Worm (Caenorhabditis elegans) whole organism, early embryonic: Measurements from ENCODE around the gene Y102E9.5.

Experiments used
- B0310.2 ChIP-seq: sonication (generic microtip); optimal IDR thresholded peaks from 2 replicates; lab custom pipeline; 2016; ENCODE audit warnings: mild to moderate bottlenecking, missing genetic modification characterization, missing compliant biosample characterization
- F13C5.2 ChIP-seq: sonication (generic microtip); optimal IDR thresholded peaks from 2 replicates; lab custom pipeline; 2017; ENCODE audit warnings: mild to moderate bottlenecking, missing genetic modification characterization, inconsistent platforms, missing compliant biosample characterization
- aly-1 ChIP-seq: sonication (generic microtip); optimal IDR thresholded peaks from 2 replicates; lab custom pipeline; 2016; ENCODE audit warnings: missing genetic modification characterization, missing compliant biosample characterization
- ama-1 ChIP-seq: fragments of 150-350 bp; optimal IDR thresholded peaks from 2 replicates; lab custom pipeline; 2014
- ceh-13 ChIP-seq: fragments of 200-800 bp; sonication (Bioruptor generic); optimal IDR thresholded peaks from 2 replicates; lab custom pipeline; 2018; ENCODE audit warnings: mild to moderate bottlenecking, missing genetic modification characterization, missing compliant biosample characterization
- ceh-36 ChIP-seq: sonication (generic microtip); optimal IDR thresholded peaks from 2 replicates; lab custom pipeline; 2016; ENCODE audit warnings: missing genetic modification characterization, inconsistent platforms, missing compliant biosample characterization
- ets-7 ChIP-seq: sonication (generic microtip); optimal IDR thresholded peaks from 2 replicates; lab custom pipeline; 2016; ENCODE audit warnings: missing genotype, missing genetic modification characterization, missing compliant biosample characterization
- flt-1 ChIP-seq: fragments of 200-800 bp; sonication (Bioruptor generic); IDR thresholded peaks from 2 replicates; pipeline ENCODE4 v1.3.6; 2022; ENCODE audit warnings: missing genetic modification characterization, missing compliant biosample characterization
- hmbx-1 ChIP-seq: sonication (generic microtip); optimal IDR thresholded peaks from 2 replicates; lab custom pipeline; 2016; ENCODE audit warnings: mild to moderate bottlenecking, missing genetic modification characterization, missing compliant biosample characterization
- hmg-4 ChIP-seq: fragments of 200-800 bp; sonication (Bioruptor generic); optimal IDR thresholded peaks from 2 replicates; lab custom pipeline; 2018; ENCODE audit warnings: mild to moderate bottlenecking, missing genetic modification characterization, missing compliant biosample characterization
- hnd-1 ChIP-seq: sonication (generic microtip); optimal IDR thresholded peaks from 2 replicates; lab custom pipeline; 2016; ENCODE audit warnings: missing genetic modification characterization, missing compliant biosample characterization
- pes-1 ChIP-seq: fragments of 200-800 bp; sonication (Bioruptor generic); IDR thresholded peaks from 2 replicates; pipeline ENCODE4 v1.3.6; 2022; ENCODE audit warnings: missing genetic modification reagents, missing genetic modification characterization, missing compliant biosample characterization
- scrt-1 ChIP-seq: fragments of 200-800 bp; sonication (Bioruptor generic); IDR thresholded peaks from 2 replicates; pipeline ENCODE4 v1.3.6; 2022; ENCODE audit warnings: missing genetic modification characterization, missing compliant biosample characterization
- sea-1 ChIP-seq: fragments of 200-800 bp; sonication (Bioruptor generic); conservative IDR thresholded peaks from 2 replicates; pipeline ENCODE4 v1.3.6; 2022; ENCODE audit warnings: missing genetic modification characterization, missing compliant biosample characterization
- tbx-11 ChIP-seq: fragments of 200-800 bp; sonication (Bioruptor generic); IDR thresholded peaks from 2 replicates; pipeline ENCODE4 v1.3.6; 2022; ENCODE audit warnings: missing genetic modification characterization, missing compliant biosample characterization
- tbx-37 ChIP-seq: fragments of 200-800 bp; sonication (Bioruptor generic); conservative IDR thresholded peaks from 2 replicates; pipeline ENCODE4 v1.3.6; 2022; ENCODE audit warnings: missing genetic modification reagents, missing genetic modification characterization, missing compliant biosample characterization
- tra-4 ChIP-seq: sonication (generic microtip); optimal IDR thresholded peaks from 2 replicates; lab custom pipeline; 2017; ENCODE audit warnings: missing genetic modification characterization, missing compliant biosample characterization

The Y102E9.5 gene

ce11 chrIII:6718270-6718669, 11.8 kb downstream of the Y102E9.5 start, which contains the start of gene F37A4.3:
Gene F37A4.3 (plus strand): TSS chrIII:6718570.
- TF ChIP-seq sea-1 (GFP tag; lab: Robert Waterston, UW) = no peak
- no peak for TF ChIP-seq ceh-36
- TF ChIP-seq aly-1 (tag; lab: Kevin White, UChicago) = no peak
- no peak for TF ChIP-seq ets-7 (tag; lab: Kevin White, UChicago)
- no peak for TF ChIP-seq B0310.2 (tag; lab: Kevin White, UChicago)
- no peak for TF ChIP-seq F13C5.2 (tag; lab: Kevin White, UChicago)
- no peak for TF ChIP-seq hnd-1 (tag; lab: Kevin White, UChicago)
- no peak for TF ChIP-seq flt-1 (GFP tag; lab: Robert Waterston, UW)
- TF ChIP-seq pes-1 (GFP tag; lab: Robert Waterston, UW) = no peak
- no peak for TF ChIP-seq tbx-11 (GFP tag; lab: Robert Waterston, UW)
- TF ChIP-seq tbx-37 (GFP tag; lab: Robert Waterston, UW) = no peak
- TF ChIP-seq tra-4 (tag; lab: Kevin White, UChicago) = no peak
- TF ChIP-seq hmg-4 (GFP tag; lab: Kevin White, UChicago) = no peak
- TF ChIP-seq ceh-13 = no peak

ce11 chrIII:6713266-6713665, 16.8 kb downstream of the Y102E9.5 start, which contains the start of gene F37A4.4:
Gene F37A4.4 (plus strand): TSS chrIII:6713566.
- TF ChIP-seq hmbx-1 (tag; lab: Kevin White, UChicago) (no peak), F13C5.2 (tag; lab: Kevin White, UChicago) (no peak), tbx-37 (GFP tag; lab: Robert Waterston, UW) (no peak), tra-4 (tag; lab: Kevin White, UChicago) (no peak), aly-1 (tag; lab: Kevin White, UChicago) (no peak), scrt-1 (GFP tag; lab: Robert Waterston, UW) (no peak), ceh-13 (no peak), sea-1 (GFP tag; lab: Robert Waterston, UW) (no peak), flt-1 (GFP tag; lab: Robert Waterston, UW) (no peak), hnd-1 (tag; lab: Kevin White, UChicago) (no peak), hmg-4 (GFP tag; lab: Kevin White, UChicago) (no peak), ceh-36 (no peak), tbx-11 (GFP tag; lab: Robert Waterston, UW) (no peak)

DNA sequence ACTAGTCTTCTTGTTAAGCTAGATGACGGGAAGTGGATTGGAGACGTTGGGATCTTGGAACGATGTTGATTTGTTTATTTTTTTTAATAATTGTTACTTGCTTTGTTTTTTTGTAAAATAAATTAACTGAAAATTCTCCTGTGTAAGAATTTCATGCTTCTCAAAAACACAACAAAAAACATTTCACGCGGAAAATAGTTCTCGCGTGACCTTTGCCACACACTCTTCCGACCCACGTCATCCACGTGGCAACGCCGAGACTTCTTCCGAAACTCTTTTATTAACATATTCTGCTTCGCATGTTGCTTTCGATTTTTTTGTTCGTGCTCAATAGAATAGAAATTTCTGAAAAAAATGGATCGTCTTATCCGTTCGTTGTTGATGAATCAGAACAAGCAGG, 18.5 kb downstream of the Y102E9.5 start, which contains the start of gene F37A4.5:
Gene F37A4.5, plus strand, starts transcription at position 301 of the 400 bp plus-strand sequence.
- no peak for TF ChIP-seq hmg-4 (GFP tag; lab: Kevin White, UChicago)
- TF ChIP-seq aly-1 (tag; lab: Kevin White, UChicago) = no peak
- no peak for TF ChIP-seq ceh-13

DNA sequence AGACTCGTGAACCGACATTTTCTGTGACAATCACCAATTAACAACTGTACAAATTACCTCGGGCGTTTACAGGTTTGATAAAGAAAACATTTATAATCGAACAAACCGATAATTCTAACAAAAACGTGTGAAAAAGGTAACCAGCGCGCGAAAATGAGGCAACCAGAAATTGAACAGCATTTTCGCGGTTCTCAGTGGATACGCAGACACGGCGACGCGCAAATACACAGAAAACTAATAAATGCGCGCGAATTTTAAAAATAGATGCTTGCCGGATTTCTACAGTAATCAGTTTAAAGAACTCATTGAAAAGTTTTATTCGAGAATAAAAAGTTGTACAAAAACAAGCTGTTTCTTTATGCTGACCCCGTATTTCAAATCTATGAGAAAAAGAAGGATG, 20.1 kb downstream of the Y102E9.5 start, which contains the start of gene isw-1:
Gene isw-1, minus strand, starts transcription at position 118 of the 400 bp plus-strand sequence.
- TF ChIP-seq F13C5.2 (tag; lab: Kevin White, UChicago) (peak; percentile 57), hmg-4 (GFP tag; lab: Kevin White, UChicago) (no peak)

- no peak for TF ChIP-seq F13C5.2 (tag; lab: Kevin White, UChicago)
- no peak for TF ChIP-seq scrt-1 (GFP tag; lab: Robert Waterston, UW)
- TF ChIP-seq ets-7 (tag; lab: Kevin White, UChicago) = no peak
- TF ChIP-seq ama-1 (lab: Kevin White, UChicago) = no peak
- no peak for TF ChIP-seq hmg-4 (GFP tag; lab: Kevin White, UChicago)
- TF ChIP-seq ceh-36 = no peak
- TF ChIP-seq sea-1 (GFP tag; lab: Robert Waterston, UW) = no peak
- TF ChIP-seq pes-1 (GFP tag; lab: Robert Waterston, UW) = no peak
- no peak for TF ChIP-seq hmbx-1 (tag; lab: Kevin White, UChicago)
- no peak for TF ChIP-seq flt-1 (GFP tag; lab: Robert Waterston, UW)
- no peak for TF ChIP-seq B0310.2 (tag; lab: Kevin White, UChicago)
- TF ChIP-seq tbx-37 (GFP tag; lab: Robert Waterston, UW) = no peak
- no peak for TF ChIP-seq ceh-13
- TF ChIP-seq tbx-11 (GFP tag; lab: Robert Waterston, UW) = no peak
- TF ChIP-seq tra-4 (tag; lab: Kevin White, UChicago) = no peak
Measured at ce11 chrIII:6705515-6705914, 24.6 kb downstream of the Y102E9.5 start, which contains the start of gene F37A4.6. Gene F37A4.6 (plus strand): TSS chrIII:6705815.

DNA sequence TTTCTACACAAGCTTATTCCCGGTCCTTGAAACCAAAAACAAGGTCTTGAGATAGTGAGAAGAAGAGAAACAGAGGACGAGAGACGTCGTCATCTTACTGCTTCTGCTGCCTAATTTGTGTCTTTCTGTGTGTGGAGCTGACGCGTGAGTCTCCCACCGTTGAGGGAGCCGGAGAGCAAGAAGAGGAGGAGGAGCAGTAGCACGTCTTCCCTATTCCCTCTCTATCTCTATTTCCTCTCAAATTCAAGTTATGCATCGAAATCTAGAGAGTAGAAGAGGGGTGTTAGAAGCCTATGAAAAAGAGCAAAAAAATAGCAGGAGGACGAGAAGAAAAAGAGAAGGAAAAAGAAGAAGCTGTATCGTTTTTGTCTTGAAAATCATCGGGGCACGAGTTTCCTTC, 34.9 kb downstream of the Y102E9.5 start:
- TF ChIP-seq F13C5.2 (tag; lab: Kevin White, UChicago) = no peak
- no peak for TF ChIP-seq tra-4 (tag; lab: Kevin White, UChicago)
- no peak for TF ChIP-seq sea-1 (GFP tag; lab: Robert Waterston, UW)
- TF ChIP-seq aly-1 (tag; lab: Kevin White, UChicago) = no peak
- TF ChIP-seq ceh-36 = no peak
- TF ChIP-seq tbx-11 (GFP tag; lab: Robert Waterston, UW) = no peak
- no peak for TF ChIP-seq ama-1 (lab: Kevin White, UChicago)
- no peak for TF ChIP-seq pes-1 (GFP tag; lab: Robert Waterston, UW)
- no peak for TF ChIP-seq B0310.2 (tag; lab: Kevin White, UChicago)
- TF ChIP-seq hmg-4 (GFP tag; lab: Kevin White, UChicago) = no peak

- no peak for TF ChIP-seq B0310.2 (tag; lab: Kevin White, UChicago)
- no peak for TF ChIP-seq ama-1 (lab: Kevin White, UChicago)
- no peak for TF ChIP-seq F13C5.2 (tag; lab: Kevin White, UChicago)
- TF ChIP-seq aly-1 (tag; lab: Kevin White, UChicago) = no peak
- no peak for TF ChIP-seq ets-7 (tag; lab: Kevin White, UChicago)
- TF ChIP-seq tra-4 (tag; lab: Kevin White, UChicago) = no peak
- TF ChIP-seq hnd-1 (tag; lab: Kevin White, UChicago) = no peak
- TF ChIP-seq scrt-1 (GFP tag; lab: Robert Waterston, UW) = no peak
- TF ChIP-seq hmg-4 (GFP tag; lab: Kevin White, UChicago) = no peak
- no peak for TF ChIP-seq sea-1 (GFP tag; lab: Robert Waterston, UW)
- no peak for TF ChIP-seq pes-1 (GFP tag; lab: Robert Waterston, UW)
- no peak for TF ChIP-seq ceh-13
- no peak for TF ChIP-seq ceh-36
- TF ChIP-seq flt-1 (GFP tag; lab: Robert Waterston, UW) = no peak
- no peak for TF ChIP-seq hmbx-1 (tag; lab: Kevin White, UChicago)
- no peak for TF ChIP-seq tbx-37 (GFP tag; lab: Robert Waterston, UW)
- TF ChIP-seq tbx-11 (GFP tag; lab: Robert Waterston, UW) = no peak
Measured at ce11 chrIII:6693285-6693684, 36.8 kb downstream of the Y102E9.5 start.
